Fruit fly (Drosophila melanogaster) whole organism, embryonic: ENCODE data around the gene kirre.
A peak's percentile ranks its signal among the peaks of the same experiment; 100 is the strongest.

ENCODE experiments used
- B-H2 ChIP-seq: fragments of 200-800 bp; sonication (Bioruptor generic); optimal IDR thresholded peaks from 2 replicates; lab custom pipeline; 2018; ENCODE audit warnings: missing biosample characterization, mild to moderate bottlenecking, missing genetic modification characterization
- BEAF-32 ChIP-seq: fragments of 200-800 bp; sonication (Bioruptor generic); optimal IDR thresholded peaks from 3 replicates; lab custom pipeline; 2017; ENCODE audit warnings: missing biosample characterization, missing genetic modification characterization, mild to moderate bottlenecking, moderate library complexity, missing genetic modification reagents
- Bgb ChIP-seq: fragments of 200-800 bp; sonication (Bioruptor generic); IDR thresholded peaks from 2 replicates; pipeline ENCODE4 v1.3.6; 2022; ENCODE audit warnings: missing biosample characterization, missing genetic modification characterization; ENCODE audit not compliant: partially characterized antibody
- CG10267 ChIP-seq: fragments of 200-800 bp; sonication (Bioruptor generic); optimal IDR thresholded peaks from 2 replicates; lab custom pipeline; 2018; ENCODE audit warnings: missing biosample characterization, mild to moderate bottlenecking, missing genetic modification characterization, moderate library complexity
- CG10321 ChIP-seq: fragments of 200-800 bp; sonication (Bioruptor generic); IDR thresholded peaks from 2 replicates; pipeline ENCODE4 v1.3.6; 2022; ENCODE audit warnings: missing biosample characterization, missing genetic modification characterization
- CG11093 ChIP-seq: fragments of 200-800 bp; sonication (Bioruptor generic); IDR thresholded peaks from 3 replicates; pipeline ENCODE4 v1.3.6; 2022; ENCODE audit warnings: missing biosample characterization, missing genetic modification characterization
- CG12391 ChIP-seq: fragments of 200-800 bp; sonication (Bioruptor generic); optimal IDR thresholded peaks from 3 replicates; lab custom pipeline; 2018; ENCODE audit warnings: missing biosample characterization, mild to moderate bottlenecking, missing genetic modification characterization, moderate library complexity
- CG13123 ChIP-seq: fragments of 200-800 bp; sonication (Bioruptor generic); optimal IDR thresholded peaks from 2 replicates; lab custom pipeline; 2016; ENCODE audit warnings: missing biosample characterization, missing genetic modification characterization
- CG14050 ChIP-seq: fragments of 200-800 bp; sonication (Bioruptor generic); IDR thresholded peaks from 3 replicates; pipeline ENCODE4 v1.3.6; 2022; ENCODE audit warnings: missing biosample characterization, missing genetic modification characterization
- CG18262 ChIP-seq: fragments of 200-800 bp; optimal IDR thresholded peaks from 3 replicates; lab custom pipeline; 2019; ENCODE audit warnings: missing biosample characterization, mild to moderate bottlenecking, missing genetic modification characterization, moderate library complexity
- CG1832 ChIP-seq: fragments of 200-800 bp; sonication (Bioruptor generic); optimal IDR thresholded peaks from 2 replicates; lab custom pipeline; 2017; ENCODE audit warnings: missing biosample characterization, mild to moderate bottlenecking, missing genetic modification characterization, inconsistent platforms
- CG18764 ChIP-seq: fragments of 200-800 bp; sonication (Bioruptor generic); optimal IDR thresholded peaks from 3 replicates; lab custom pipeline; 2016; ENCODE audit warnings: missing biosample characterization, missing genetic modification characterization
- CG32767 ChIP-seq: fragments of 200-800 bp; sonication (Bioruptor generic); IDR thresholded peaks from 2 replicates; pipeline ENCODE4 v1.3.6; 2022; ENCODE audit warnings: missing biosample characterization, missing genetic modification characterization
- CG4328 ChIP-seq: fragments of 200-800 bp; sonication (Bioruptor generic); optimal IDR thresholded peaks from 3 replicates; lab custom pipeline; 2017; ENCODE audit warnings: missing biosample characterization, missing genetic modification reagents, missing genetic modification characterization
- CG6791 ChIP-seq: fragments of 200-800 bp; sonication (Bioruptor generic); IDR thresholded peaks from 3 replicates; pipeline ENCODE4 v1.3.6; 2022; ENCODE audit warnings: missing biosample characterization, missing genetic modification characterization; ENCODE audit not compliant: partially characterized antibody
- CG8359 ChIP-seq: fragments of 200-800 bp; sonication (Bioruptor generic); optimal IDR thresholded peaks from 2 replicates; lab custom pipeline; 2017; ENCODE audit warnings: missing biosample characterization, mild to moderate bottlenecking, missing genetic modification characterization, borderline replicate concordance
- CkIIα-i1 ChIP-seq: fragments of 200-800 bp; sonication (Bioruptor generic); IDR thresholded peaks from 2 replicates; pipeline ENCODE4 v1.3.6; 2022; ENCODE audit warnings: missing biosample characterization, missing genetic modification characterization
- Dbx ChIP-seq: fragments of 200-800 bp; sonication (Bioruptor generic); IDR thresholded peaks from 3 replicates; pipeline ENCODE4 v1.3.6; 2022; ENCODE audit warnings: missing biosample characterization, missing genetic modification characterization
- Dek ChIP-seq: fragments of 200-800 bp; sonication (Bioruptor generic); optimal IDR thresholded peaks from 3 replicates; lab custom pipeline; 2019; ENCODE audit warnings: missing biosample characterization, mild to moderate bottlenecking, missing genetic modification characterization, moderate library complexity
- Dip2 ChIP-seq: fragments of 200-800 bp; sonication (Bioruptor generic); IDR thresholded peaks from 2 replicates; pipeline ENCODE4 v1.3.6; 2022; ENCODE audit warnings: missing biosample characterization, missing genetic modification characterization
- Doc2 ChIP-seq: fragments of 200-800 bp; sonication (Bioruptor generic); IDR thresholded peaks from 2 replicates; pipeline ENCODE4 v1.3.6; 2022; ENCODE audit warnings: missing biosample characterization, missing genetic modification characterization
- Doc3 ChIP-seq: fragments of 200-800 bp; sonication (Bioruptor generic); IDR thresholded peaks from 3 replicates; pipeline ENCODE4 v1.3.6; 2022; ENCODE audit warnings: missing biosample characterization, missing genetic modification characterization; ENCODE audit not compliant: partially characterized antibody
- Dref ChIP-seq: fragments of 200-800 bp; sonication (Bioruptor generic); IDR thresholded peaks from 2 replicates; pipeline ENCODE4 v1.3.6; 2022; ENCODE audit warnings: missing biosample characterization, missing genetic modification characterization
- Drgx ChIP-seq: fragments of 200-800 bp; sonication (Bioruptor generic); IDR thresholded peaks from 2 replicates; pipeline ENCODE4 v1.3.6; 2022; ENCODE audit warnings: missing biosample characterization, missing genetic modification characterization
- E2f2 ChIP-seq: fragments of 200-800 bp; sonication (Bioruptor generic); IDR thresholded peaks from 2 replicates; pipeline ENCODE4 v1.3.6; 2022; ENCODE audit warnings: missing biosample characterization, missing genetic modification characterization
- HLH54F ChIP-seq: fragments of 200-800 bp; sonication (Bioruptor generic); optimal IDR thresholded peaks from 3 replicates; lab custom pipeline; 2016; ENCODE audit warnings: missing biosample characterization, missing genetic modification characterization
- HLHmδ ChIP-seq: fragments of 200-800 bp; sonication (Bioruptor generic); optimal IDR thresholded peaks from 2 replicates; lab custom pipeline; 2018; ENCODE audit warnings: missing biosample characterization, mild to moderate bottlenecking, missing genetic modification characterization, moderate library complexity
- Hey ChIP-seq: fragments of 200-800 bp; sonication (Bioruptor generic); optimal IDR thresholded peaks from 3 replicates; lab custom pipeline; 2018; ENCODE audit warnings: missing biosample characterization, mild to moderate bottlenecking, missing genetic modification characterization
- HmgZ ChIP-seq: fragments of 200-800 bp; sonication (Bioruptor generic); optimal IDR thresholded peaks from 2 replicates; lab custom pipeline; 2018; ENCODE audit warnings: missing biosample characterization, mild to moderate bottlenecking, missing genetic modification characterization
- Kr ChIP-seq: fragments of 200-800 bp; sonication (Bioruptor generic); optimal IDR thresholded peaks from 2 replicates; lab custom pipeline; 2017; ENCODE audit warnings: missing biosample characterization, mild to moderate bottlenecking, missing genetic modification characterization
- Med ChIP-seq: fragments of 200-800 bp; sonication (Bioruptor generic); peaks from one replicate; lab custom pipeline; 2016; ENCODE audit warnings: missing biosample characterization, missing genetic modification characterization, mild to moderate bottlenecking, inconsistent platforms, moderate library complexity
- Poxn ChIP-seq: fragments of 200-800 bp; sonication (Bioruptor generic); IDR thresholded peaks from 2 replicates; pipeline ENCODE4 v1.3.6; 2022; ENCODE audit warnings: missing biosample characterization, missing genetic modification characterization
- Xbp1 ChIP-seq: fragments of 200-800 bp; sonication (Bioruptor generic); optimal IDR thresholded peaks from 3 replicates; lab custom pipeline; 2016; ENCODE audit warnings: missing biosample characterization, mild to moderate bottlenecking, missing genetic modification characterization
- bbx ChIP-seq: fragments of 200-800 bp; sonication (Bioruptor generic); IDR thresholded peaks from 2 replicates; pipeline ENCODE4 v1.3.6; 2022; ENCODE audit warnings: missing biosample characterization, missing genetic modification characterization; ENCODE audit not compliant: partially characterized antibody
- cg ChIP-seq: fragments of 200-800 bp; sonication (Bioruptor generic); optimal IDR thresholded peaks from 3 replicates; lab custom pipeline; 2019; ENCODE audit warnings: missing biosample characterization, mild to moderate bottlenecking, missing genetic modification characterization, moderate library complexity
- gfzf ChIP-seq: fragments of 200-800 bp; sonication (Bioruptor generic); optimal IDR thresholded peaks from 2 replicates; lab custom pipeline; 2016; ENCODE audit warnings: missing biosample characterization, mild to moderate bottlenecking, missing genetic modification characterization, moderate library complexity
- grau ChIP-seq: fragments of 200-800 bp; optimal IDR thresholded peaks from 3 replicates; lab custom pipeline; 2019; ENCODE audit warnings: missing biosample characterization, mild to moderate bottlenecking, missing genetic modification characterization, moderate library complexity
- gro ChIP-seq: fragments of 200-800 bp; sonication (Bioruptor generic); optimal IDR thresholded peaks from 2 replicates; lab custom pipeline; 2016; ENCODE audit warnings: missing biosample characterization, missing genetic modification characterization
- jigr1 ChIP-seq: fragments of 200-800 bp; sonication (Bioruptor generic); IDR thresholded peaks from 3 replicates; pipeline ENCODE4 v1.3.6; 2022; ENCODE audit warnings: missing biosample characterization, missing genetic modification characterization
- kay ChIP-seq: fragments of 200-800 bp; sonication (Bioruptor generic); optimal IDR thresholded peaks from 2 replicates; lab custom pipeline; 2016; ENCODE audit warnings: missing biosample characterization, missing genetic modification characterization
- ken ChIP-seq: fragments of 200-800 bp; sonication (Bioruptor generic); IDR thresholded peaks from 3 replicates; pipeline ENCODE4 v1.3.6; 2022; ENCODE audit warnings: missing biosample characterization, missing genetic modification characterization
- klu ChIP-seq: fragments of 200-800 bp; sonication (Bioruptor generic); IDR thresholded peaks from 2 replicates; pipeline ENCODE4 v1.3.6; 2022; ENCODE audit warnings: missing biosample characterization, missing genetic modification characterization
- nau ChIP-seq: fragments of 200-800 bp; sonication (Bioruptor generic); optimal IDR thresholded peaks from 3 replicates; lab custom pipeline; 2017; ENCODE audit warnings: missing biosample characterization, mild to moderate bottlenecking, missing genetic modification characterization, missing genetic modification reagents
- sens-2 ChIP-seq: fragments of 200-800 bp; sonication (Bioruptor generic); IDR thresholded peaks from 2 replicates; pipeline ENCODE4 v1.3.6; 2022; ENCODE audit warnings: missing biosample characterization, missing genetic modification characterization
- sim ChIP-seq: fragments of 200-800 bp; sonication (Bioruptor generic); IDR thresholded peaks from 2 replicates; pipeline ENCODE4 v1.3.6; 2022; ENCODE audit warnings: missing biosample characterization, missing genetic modification characterization
- twi ChIP-seq: fragments of 200-800 bp; optimal IDR thresholded peaks from 2 replicates; lab custom pipeline; 2019; ENCODE audit warnings: missing biosample characterization, mild to moderate bottlenecking, missing genetic modification characterization, moderate library complexity
- wek ChIP-seq: fragments of 200-800 bp; sonication (Bioruptor generic); optimal IDR thresholded peaks from 3 replicates; lab custom pipeline; 2018; ENCODE audit warnings: missing biosample characterization, mild to moderate bottlenecking, missing genetic modification characterization, moderate library complexity
- yki ChIP-seq: fragments of >200 bp; optimal IDR thresholded peaks from 3 replicates; lab custom pipeline; 2018
- zf30C ChIP-seq: fragments of 200-800 bp; sonication (Bioruptor generic); optimal IDR thresholded peaks from 3 replicates; lab custom pipeline; 2018; ENCODE audit warnings: missing biosample characterization, mild to moderate bottlenecking, missing genetic modification characterization

The kirre gene

DNA sequence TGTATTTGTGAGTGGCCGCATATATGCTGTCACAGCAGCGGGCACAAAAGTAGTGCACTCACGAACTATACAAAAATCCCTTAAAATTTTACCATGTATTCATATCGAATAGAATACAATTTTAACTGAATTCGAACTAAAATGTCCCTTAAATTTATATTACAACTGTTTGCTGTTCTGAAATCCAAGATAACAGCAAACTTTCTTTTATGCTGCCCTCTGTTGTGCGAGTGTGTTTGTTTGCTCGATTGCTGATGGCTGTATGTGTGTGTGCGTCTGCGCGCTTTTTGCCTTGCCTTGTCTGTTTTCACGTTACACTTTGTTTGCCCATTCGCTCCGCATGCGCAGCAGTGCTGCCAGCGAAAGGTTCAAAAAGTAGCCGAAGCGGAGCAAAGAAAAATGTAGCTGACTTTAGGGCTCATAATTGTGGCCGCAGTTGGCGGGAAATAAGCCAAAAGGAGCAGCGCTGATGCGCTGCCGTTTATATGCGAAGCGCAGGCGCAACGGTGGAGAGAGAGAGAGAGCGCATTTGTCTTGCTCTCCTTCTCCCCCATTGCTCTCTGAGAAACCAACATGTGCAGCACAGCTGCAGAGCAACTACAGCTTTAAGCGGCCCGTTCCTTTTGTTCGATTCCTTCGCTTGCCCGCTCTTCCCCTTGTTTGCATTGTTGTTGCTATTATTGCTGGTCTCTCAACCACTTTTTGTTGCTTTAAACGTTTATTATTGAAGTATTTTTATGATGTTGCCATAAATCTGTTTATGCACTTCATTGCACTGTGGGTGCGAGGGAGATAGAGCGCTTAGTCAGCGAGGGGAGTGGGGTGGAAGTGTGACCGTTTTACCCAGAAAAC, 422.4 kb downstream of the kirre start (continued):
- TF ChIP-seq B-H2 (GFP tag; lab: Kevin White, UChicago) (peak; percentile 14), wek (peak; percentile 79), CG1832 (GFP tag; lab: Kevin White, UChicago) (peak; percentile 78), Xbp1 (GFP tag; lab: Kevin White, UChicago) (peak; percentile 94), CG14050 (peak; percentile 91), Dip2 (GFP tag; lab: Robert Waterston, UW) (no peak), sim (peak; percentile 85), nau (GFP tag; lab: Kevin White, UChicago) (no peak), Drgx (GFP tag; lab: Robert Waterston, UW) (peak; percentile 92), yki (peak; percentile 59), CG13123 (GFP tag; lab: Kevin White, UChicago) (peak; percentile 79), sens-2 (GFP tag; lab: Robert Waterston, UW) (peak; percentile 94), gro (GFP tag; lab: Kevin White, UChicago) (no peak), CG10321 (GFP tag; lab: Robert Waterston, UW) (peak; percentile 50; the same call in 1 of the 2 replicates), E2f2 (GFP tag; lab: Robert Waterston, UW) (peak; percentile 74), jigr1 (GFP tag; lab: Robert Waterston, UW) (peak; percentile 87), Doc3 (GFP tag; lab: Robert Waterston, UW) (no peak), grau (tag; lab: Kevin White, UChicago) (peak; percentile 92), CG18764 (peak; percentile 88), HmgZ (peak; percentile 92), HLH54F (peak; percentile 86), Kr (GFP tag; lab: Kevin White, UChicago) (peak; percentile 69), Dbx (GFP tag; lab: Robert Waterston, UW) (peak; percentile 71), twi (tag; lab: Kevin White, UChicago) (peak; percentile 96), CG11093 (GFP tag; lab: Robert Waterston, UW) (peak; percentile 91), Med (GFP tag; lab: Kevin White, UChicago) (peak; percentile 98), HLHmδ (GFP tag; lab: Kevin White, UChicago) (no peak), CG4328 (GFP tag; lab: Kevin White, UChicago) (peak; percentile 80), Dek (tag; lab: Kevin White, UChicago) (peak; percentile 83), Hey (tag; lab: Kevin White, UChicago) (peak; percentile 20), klu (GFP tag; lab: Robert Waterston, UW) (peak; percentile 78), CG18262 (tag; lab: Kevin White, UChicago) (peak; percentile 96), CG8359 (GFP tag; lab: Kevin White, UChicago) (peak; percentile 88), zf30C (GFP tag; lab: Kevin White, UChicago) (peak; percentile 29), bbx (0 out of 2 replicates have a peak, but pooled peaks have one; percentile 22), CG32767 (peak; percentile 92), gfzf (GFP tag; lab: Kevin White, UChicago) (peak; percentile 29), CkIIα-i1 (peak; percentile 67; the same call in 1 of the 2 replicates), Poxn (no peak), ken (GFP tag; lab: Robert Waterston, UW) (peak; percentile 93), CG10267 (tag; lab: Kevin White, UChicago) (peak; percentile 90), Bgb (no peak), CG12391 (tag; lab: Kevin White, UChicago) (peak; percentile 96), cg (GFP tag; lab: Kevin White, UChicago) (peak; percentile 85), Doc2 (GFP tag; lab: Robert Waterston, UW) (peak; percentile 69; the same call in 1 of the 2 replicates), Dref (GFP tag; lab: Robert Waterston, UW) (no peak), BEAF-32 (GFP tag; lab: Kevin White, UChicago) (peak; percentile 14), CG6791 (GFP tag; lab: Robert Waterston, UW) (no peak), kay (GFP tag; lab: Kevin White, UChicago) (peak; percentile 88)
